Worm (Caenorhabditis elegans): Measurements from ENCODE around the gene ZK892.4.

- TF ChIP-seq aha-1 (tag; optimal IDR thresholded peaks at IDR 0.05) = no peak
- no peak for TF ChIP-seq lir-3 (tag; optimal IDR thresholded peaks at IDR 0.05; ENCODE audit: poor library complexity)
- no peak for TF ChIP-seq unc-62 (GFP tag; optimal IDR thresholded peaks at IDR 0.05)
- TF ChIP-seq fkh-10 (GFP tag; optimal IDR thresholded peaks at IDR 0.05) = no peak
- TF ChIP-seq nhr-12 (tag; optimal IDR thresholded peaks at IDR 0.05) = no peak
- TF ChIP-seq ama-1 (optimal IDR thresholded peaks at IDR 0.05) = no peak
- no peak for TF ChIP-seq nhr-237 (tag; optimal IDR thresholded peaks at IDR 0.05)
- peak; percentile 42 for TF ChIP-seq rnt-1 (tag; optimal IDR thresholded peaks at IDR 0.05)
- TF ChIP-seq sup-37 (GFP tag; optimal IDR thresholded peaks at IDR 0.05) = no peak
Measured at ce11 chrII:10039799-10040198, 33.4 kb downstream of the ZK892.4 start, which contains the start of gene let-268.
